Fruit fly (Drosophila melanogaster) whole organism, adult: ENCODE data around the gene CCT2.

Source experiments
- CG14711 ChIP-seq: fragments of 200-800 bp; sonication (Bioruptor generic); optimal IDR thresholded peaks from 2 replicates; lab custom pipeline; 2018; ENCODE audit warnings: missing biosample characterization, mild to moderate bottlenecking, missing genetic modification characterization, moderate library complexity
- CG5204 ChIP-seq: fragments of 200-800 bp; sonication (Bioruptor generic); optimal IDR thresholded peaks from 2 replicates; lab custom pipeline; 2016; ENCODE audit warnings: missing biosample characterization, missing genetic modification characterization
- CG7101 ChIP-seq: fragments of 200-800 bp; sonication (Bioruptor generic); optimal IDR thresholded peaks from 2 replicates; lab custom pipeline; 2018; ENCODE audit warnings: missing biosample characterization, mild to moderate bottlenecking, missing genetic modification characterization, moderate library complexity
- Clk ChIP-seq: fragments of 200-800 bp; sonication (Bioruptor generic); optimal IDR thresholded peaks from 2 replicates; lab custom pipeline; 2017; ENCODE audit warnings: missing biosample characterization, missing genetic modification characterization
- Mnt ChIP-seq: fragments of 200-800 bp; sonication (Bioruptor generic); optimal IDR thresholded peaks from 2 replicates; lab custom pipeline; 2016; ENCODE audit warnings: missing biosample characterization, mild to moderate bottlenecking, missing genetic modification characterization
- cnc ChIP-seq, 2 experiments: fragments of >200 bp; optimal IDR thresholded peaks; 2 replicates each; lab custom pipeline; 2017
- kay ChIP-seq: fragments of 200-800 bp; sonication (Bioruptor generic); peaks from one replicate; lab custom pipeline; 2016; ENCODE audit warnings: missing biosample characterization, missing genetic modification characterization, borderline replicate concordance
- ovo ChIP-seq: fragments of 200-800 bp; sonication (Bioruptor generic); optimal IDR thresholded peaks from 2 replicates; lab custom pipeline; 2016; ENCODE audit warnings: missing biosample characterization, missing genetic modification characterization
- pad ChIP-seq: fragments of 200-800 bp; sonication (Bioruptor generic); optimal IDR thresholded peaks from 3 replicates; lab custom pipeline; 2017; ENCODE audit warnings: missing biosample characterization, missing genetic modification characterization, mild to moderate bottlenecking, moderate library complexity, missing genetic modification reagents
- tj ChIP-seq: fragments of 200-800 bp; sonication (Bioruptor generic); optimal IDR thresholded peaks from 3 replicates; lab custom pipeline; 2017; ENCODE audit warnings: missing biosample characterization, mild to moderate bottlenecking, missing genetic modification characterization, moderate library complexity

- TF ChIP-seq CG7101 (tag; lab: Kevin White, UChicago) (no peak), CG14711 (tag; lab: Kevin White, UChicago) (no peak), cnc (optimal IDR thresholded peaks at IDR 0.05; lab: Kevin White, UChicago) (no peak), pad (GFP tag; lab: Kevin White, UChicago) (no peak), kay (GFP tag; lab: Kevin White, UChicago) (no peak), CG5204 (GFP tag; lab: Kevin White, UChicago) (no peak), tj (no peak), Clk (no peak), Mnt (GFP tag; lab: Kevin White, UChicago) (no peak), ovo (GFP tag; lab: Kevin White, UChicago) (no peak)
These were observed 42.2 kb downstream of the CCT2 start for dm6 chrX:9131523-9131922.
